Fruit fly (Drosophila melanogaster) Kc167 (cell line): ENCODE measurements around the gene rumi.

Experiments used
- Myc ChIP-seq: fragments of >200 bp; optimal IDR thresholded peaks from 2 replicates; lab custom pipeline; 2017; ENCODE audit warnings: missing external identifiers
- Sin3A ChIP-seq: fragments of >200 bp; optimal IDR thresholded peaks from 2 replicates; lab custom pipeline; 2018; ENCODE audit warnings: missing external identifiers
- insv ChIP-seq: fragments of >200 bp; optimal IDR thresholded peaks from 3 replicates; lab custom pipeline; 2018; ENCODE audit warnings: missing external identifiers
- psq ChIP-seq: fragments of >200 bp; optimal IDR thresholded peaks from 2 replicates; lab custom pipeline; 2017; ENCODE audit warnings: missing external identifiers

dm6 chr3R:22771670-22772069, 21.3 kb upstream of the rumi start, which contains the start of gene CG43095:
- TF ChIP-seq insv (no peak), Myc (no peak), psq (no peak), Sin3A (no peak)
